Fruit fly (Drosophila melanogaster): ENCODE data around the gene CG17211.

Gene CG17211

DNA sequence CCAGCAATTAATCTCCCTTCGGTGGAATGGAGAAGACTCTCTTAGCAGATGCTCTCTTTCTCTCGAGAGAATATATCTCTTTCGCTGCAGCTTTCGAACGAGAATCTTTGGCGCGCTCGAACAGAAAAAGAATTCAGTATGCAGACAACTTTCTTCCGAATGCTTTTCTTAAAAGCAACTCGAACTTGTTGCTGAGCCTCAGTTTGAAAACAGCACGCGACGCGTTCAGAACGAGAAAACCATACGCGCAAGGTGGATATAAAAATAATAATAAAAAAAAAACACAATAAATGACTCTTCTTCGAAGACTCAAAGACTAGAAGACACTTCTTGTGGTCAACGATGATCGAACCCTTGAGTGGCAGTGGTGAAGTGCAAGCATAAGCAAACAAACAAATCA, at the start of gene CG17211:
TSS of gene CG17211 (plus strand) at position 202 of the 400 bp plus-strand sequence.
- TF ChIP-seq CG8478 (optimal IDR thresholded peaks at IDR 0.05) (no peak), CTCF (optimal IDR thresholded peaks at IDR 0.05) (no peak)

DNA sequence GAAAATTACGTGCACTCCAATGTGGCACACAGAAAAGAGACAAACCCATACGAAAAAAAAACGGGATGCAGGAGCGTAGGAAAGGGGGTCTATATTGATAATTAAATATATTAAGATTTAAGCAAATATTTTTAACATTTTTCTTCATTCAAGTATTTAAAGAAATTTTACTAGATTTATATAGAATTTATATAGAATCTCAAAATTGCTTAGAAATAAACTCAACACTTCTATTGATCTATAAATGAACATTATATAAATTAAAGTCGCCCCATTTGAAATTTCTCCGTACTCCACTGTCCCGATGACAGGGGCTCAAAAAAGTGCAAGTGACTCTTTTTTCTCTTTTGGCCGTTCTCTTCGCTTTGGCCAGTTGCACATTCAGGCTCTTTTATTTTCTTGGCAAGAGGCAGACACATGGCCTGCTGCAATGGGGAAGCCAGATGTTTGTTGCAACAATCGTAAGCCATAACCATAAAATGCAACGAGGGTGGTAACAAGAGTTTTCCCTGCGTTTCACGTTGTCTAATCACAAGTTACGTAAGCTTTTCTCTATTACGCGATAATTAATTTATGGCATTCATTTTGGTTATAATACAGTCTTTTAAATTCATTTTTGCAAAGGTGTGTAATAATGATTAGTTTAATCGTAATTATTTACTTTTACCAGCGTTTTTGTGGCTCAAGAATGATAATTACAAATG, 48.3 kb upstream of the CG17211 start:
- TF ChIP-seq CTCF (optimal IDR thresholded peaks at IDR 0.05), result no peak
- no peak for TF ChIP-seq CG8478 (optimal IDR thresholded peaks at IDR 0.05)

DNA sequence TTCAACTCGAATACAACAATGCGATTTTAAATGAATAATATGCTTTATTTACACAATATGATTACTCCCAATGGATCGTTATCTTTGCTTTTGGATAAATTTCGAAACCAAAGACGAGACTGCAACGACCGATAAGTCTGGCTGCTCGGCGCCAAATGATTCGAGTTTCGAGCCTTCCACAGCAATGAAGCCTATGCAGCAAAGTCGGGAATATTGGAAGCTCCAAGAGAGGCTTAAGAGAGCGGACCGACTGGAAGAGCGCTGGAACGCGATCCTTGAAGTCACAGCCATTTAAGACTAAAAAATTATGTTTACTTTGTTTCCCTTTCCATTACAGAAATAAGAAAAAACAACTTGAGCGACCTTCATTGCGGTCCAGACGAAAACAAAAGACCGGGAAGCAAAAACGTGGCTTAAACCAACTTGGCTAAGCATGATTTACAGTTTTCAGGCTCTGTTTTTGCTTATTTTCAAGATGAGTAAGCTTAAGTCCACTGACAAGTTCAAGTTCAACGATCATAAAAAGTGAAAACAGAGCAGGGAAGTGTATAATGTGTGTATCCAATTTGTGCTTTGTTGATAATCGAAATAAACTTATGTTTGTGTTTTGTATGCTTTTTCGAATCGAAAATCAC, 47.4 kb upstream of the CG17211 start, which contains the start of gene firl:
TSS of gene firl (minus strand) at position 159 of the 635 bp plus-strand sequence.
- no peak for TF ChIP-seq CG8478 (optimal IDR thresholded peaks at IDR 0.05)
- no peak for TF ChIP-seq CTCF (optimal IDR thresholded peaks at IDR 0.05)

DNA sequence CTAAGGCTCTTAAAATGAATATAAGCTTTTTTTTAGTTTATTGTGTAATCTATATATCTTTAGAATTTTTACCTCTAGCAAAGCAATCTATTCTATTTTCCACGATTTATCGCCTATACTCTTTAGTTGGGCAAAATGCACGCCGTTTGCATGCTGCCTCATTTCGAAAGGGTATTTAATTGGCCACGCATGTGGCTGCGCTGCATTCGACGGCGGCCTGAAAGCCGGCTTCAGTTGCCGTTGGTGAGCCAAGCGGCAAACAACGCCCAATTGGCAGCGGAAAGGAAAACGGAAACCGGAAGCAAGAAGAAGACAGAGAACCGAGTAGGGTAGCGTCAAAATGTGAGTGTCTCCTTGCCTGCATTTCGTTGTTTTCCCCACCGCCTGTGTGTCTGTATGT, 38.3 kb upstream of the CG17211 start, which contains the start of gene CG14947:
TSS of gene CG14947 (plus strand) at position 251 of the 400 bp plus-strand sequence.
- TF ChIP-seq CG8478 (optimal IDR thresholded peaks at IDR 0.05), result no peak
- TF ChIP-seq CTCF (optimal IDR thresholded peaks at IDR 0.05), result no peak

DNA sequence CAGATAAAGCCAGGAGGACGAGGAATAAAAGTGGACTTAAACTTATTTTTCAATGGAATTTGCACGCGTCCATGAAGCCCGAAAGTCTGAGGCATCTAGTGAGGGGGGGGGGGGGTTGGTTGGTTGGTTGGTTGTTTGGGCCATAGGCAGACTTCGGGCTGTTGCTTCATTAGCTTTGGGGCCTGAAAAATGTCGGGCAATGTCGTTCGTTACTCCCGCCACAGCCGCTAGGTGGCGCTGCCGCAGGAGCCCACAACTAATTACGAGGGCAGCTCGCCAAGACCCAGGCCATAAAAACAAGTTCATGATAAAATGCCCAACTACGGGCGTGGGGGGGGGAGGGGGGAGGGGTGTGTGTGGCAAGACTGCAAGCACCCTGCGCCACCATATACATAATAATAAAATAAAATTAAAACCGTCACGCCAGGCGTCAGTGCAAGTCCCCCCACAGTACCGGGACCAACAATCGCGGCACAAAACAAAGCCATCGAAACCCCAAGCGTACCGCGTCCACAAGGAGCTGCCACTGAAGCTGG, 36.0 kb upstream of the CG17211 start:
- TF ChIP-seq CG8478 (optimal IDR thresholded peaks at IDR 0.05), result no peak
- peak; percentile 73 to 77 for TF ChIP-seq CTCF (optimal IDR thresholded peaks at IDR 0.05)

DNA sequence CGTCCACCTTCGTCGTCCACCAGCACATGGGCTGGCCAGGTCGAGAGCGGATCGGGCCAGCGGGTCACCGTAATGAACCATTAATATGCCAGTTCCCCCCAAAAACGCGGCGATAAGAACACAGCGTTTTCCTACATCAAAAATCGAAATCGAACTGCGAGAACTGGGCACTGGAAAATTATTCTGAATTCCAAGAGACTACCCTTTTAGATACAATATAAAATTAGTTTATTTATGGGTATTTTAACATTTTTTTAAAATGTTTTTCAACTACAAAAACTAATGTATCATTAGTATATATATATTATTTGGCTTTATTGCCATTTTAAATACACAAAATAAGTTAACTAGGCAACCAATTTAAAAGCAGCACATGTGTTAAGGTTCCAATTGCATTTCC, 35.5 kb upstream of the CG17211 start:
- TF ChIP-seq CTCF (optimal IDR thresholded peaks at IDR 0.05), result no peak
- TF ChIP-seq CG8478 (optimal IDR thresholded peaks at IDR 0.05), result no peak

DNA sequence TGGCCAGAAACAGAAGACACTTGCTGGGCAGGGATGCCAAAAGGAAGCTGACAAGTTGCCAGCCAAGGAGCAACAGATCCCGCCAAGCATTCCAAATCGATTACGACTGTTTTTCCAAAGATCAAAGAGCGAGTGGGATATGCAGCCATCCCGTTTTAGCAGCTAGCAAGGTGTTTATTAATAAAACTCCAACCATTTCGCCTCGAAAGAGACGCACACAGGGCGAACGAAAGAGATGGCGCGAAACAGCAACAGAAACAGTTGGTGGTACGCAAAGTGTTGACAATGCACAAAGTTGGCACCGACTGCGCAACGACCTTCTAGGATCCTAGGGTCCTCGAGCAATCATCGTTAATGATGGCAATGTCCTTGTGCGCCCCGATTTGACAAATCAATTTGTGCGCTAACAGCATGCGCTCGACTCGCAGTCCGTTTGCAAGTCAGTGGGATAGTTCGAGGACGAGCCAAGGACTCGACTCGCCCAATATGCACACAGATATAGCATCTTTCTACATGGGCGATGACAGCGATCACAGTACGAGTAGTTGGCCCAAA, 34.3 kb upstream of the CG17211 start:
- TF ChIP-seq CTCF (optimal IDR thresholded peaks at IDR 0.05) (no peak), CG8478 (optimal IDR thresholded peaks at IDR 0.05) (no peak)

DNA sequence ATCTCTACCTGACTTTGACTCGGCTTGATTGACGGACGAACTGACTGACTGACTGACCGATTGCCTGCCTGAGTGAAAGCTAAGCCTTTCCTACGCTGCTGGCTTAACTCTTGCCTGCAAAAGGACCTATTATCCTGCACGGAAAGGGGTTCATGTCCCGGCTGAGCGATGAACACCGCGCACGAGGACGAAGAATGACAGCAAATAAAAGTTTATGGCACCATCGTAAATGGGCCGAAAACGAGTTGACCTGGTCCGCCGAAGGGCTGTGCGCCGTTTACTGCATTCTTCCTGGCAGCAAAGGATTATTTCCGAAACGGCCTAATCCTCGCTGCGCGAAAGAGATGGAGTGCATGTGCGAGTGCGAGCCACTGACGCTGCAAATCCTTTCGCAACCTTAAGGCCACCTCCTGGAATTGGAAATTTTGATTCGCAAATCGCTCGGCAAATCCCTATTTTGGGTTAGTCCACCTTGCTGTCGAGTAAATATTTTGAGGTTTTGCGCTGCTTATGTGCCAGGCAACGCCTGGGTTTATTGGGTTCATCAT, 33.0 kb upstream of the CG17211 start:
- TF ChIP-seq CTCF (optimal IDR thresholded peaks at IDR 0.05), result no peak

DNA sequence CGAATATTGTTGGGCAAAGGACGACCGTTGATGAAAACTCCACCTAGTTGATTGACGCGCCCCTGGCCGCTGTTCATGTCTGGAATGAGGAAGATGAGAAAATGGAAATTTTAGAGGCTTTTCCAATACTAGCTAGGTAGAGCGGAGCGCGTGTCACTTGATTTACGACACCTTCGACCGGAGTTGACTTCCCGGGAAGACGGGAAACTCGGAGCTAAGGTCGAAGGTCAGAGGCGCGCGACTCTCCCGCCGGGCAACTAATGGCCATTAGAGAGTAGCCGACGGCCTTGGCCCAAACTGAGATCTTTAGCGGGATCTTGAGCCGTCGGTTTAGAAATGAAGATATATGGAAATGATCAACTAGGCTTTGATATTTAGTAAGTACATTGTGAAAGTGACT, 29.1 kb upstream of the CG17211 start:
- TF ChIP-seq CG8478 (optimal IDR thresholded peaks at IDR 0.05) (no peak), CTCF (optimal IDR thresholded peaks at IDR 0.05) (no peak)

DNA sequence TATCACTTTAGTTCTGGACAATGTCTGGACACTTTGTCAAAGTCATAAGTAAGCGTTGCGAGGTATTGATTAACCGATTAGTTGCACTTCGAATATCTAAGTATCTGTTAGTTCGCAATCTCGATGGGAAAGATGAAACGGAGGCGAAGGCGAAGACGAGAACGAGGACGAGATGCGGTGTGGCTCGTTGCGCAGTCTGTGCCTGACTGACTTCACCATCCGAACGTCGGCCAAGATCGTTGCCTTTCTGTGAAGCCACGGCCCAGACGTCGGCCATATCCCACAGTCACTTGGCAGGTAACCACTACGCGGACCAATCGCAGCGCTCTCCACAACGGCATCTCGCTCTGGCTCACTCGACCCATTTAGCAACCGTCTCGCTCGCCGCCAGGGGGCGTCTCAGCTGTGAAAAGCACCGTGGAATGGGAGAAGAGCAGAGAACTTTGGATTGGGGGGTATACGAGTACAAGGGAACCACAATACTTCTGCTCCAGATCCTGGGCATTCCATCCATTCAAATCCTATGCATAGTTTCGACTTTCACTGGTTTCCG, 28.5 kb upstream of the CG17211 start, which contains the start of gene prd:
TSS of gene prd (minus strand) at position 209 of the 553 bp plus-strand sequence.
- TF ChIP-seq CG8478 (optimal IDR thresholded peaks at IDR 0.05), result no peak
- peak; percentile 80 to 85 for TF ChIP-seq CTCF (optimal IDR thresholded peaks at IDR 0.05)

DNA sequence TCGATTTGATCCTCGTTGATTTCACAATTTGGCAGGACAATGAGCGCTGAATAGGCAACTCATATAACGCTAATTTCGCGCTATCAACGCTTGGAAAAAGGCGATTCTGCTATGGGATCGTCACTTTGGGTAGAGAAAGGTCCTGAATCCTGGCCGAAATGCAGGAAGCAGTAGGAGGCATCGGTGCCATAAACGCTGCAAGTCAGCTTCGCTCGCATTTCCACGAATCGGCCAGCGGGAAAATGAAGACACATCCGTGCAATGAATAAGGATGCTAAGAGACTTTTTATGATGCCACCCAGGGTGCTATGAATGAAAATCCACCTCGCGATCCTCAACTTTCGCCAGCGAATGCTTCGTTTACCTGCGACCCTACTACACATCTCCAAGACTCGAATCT, 26.7 kb upstream of the CG17211 start:
- TF ChIP-seq CG8478 (optimal IDR thresholded peaks at IDR 0.05), result no peak
- TF ChIP-seq CTCF (optimal IDR thresholded peaks at IDR 0.05), result no peak

DNA sequence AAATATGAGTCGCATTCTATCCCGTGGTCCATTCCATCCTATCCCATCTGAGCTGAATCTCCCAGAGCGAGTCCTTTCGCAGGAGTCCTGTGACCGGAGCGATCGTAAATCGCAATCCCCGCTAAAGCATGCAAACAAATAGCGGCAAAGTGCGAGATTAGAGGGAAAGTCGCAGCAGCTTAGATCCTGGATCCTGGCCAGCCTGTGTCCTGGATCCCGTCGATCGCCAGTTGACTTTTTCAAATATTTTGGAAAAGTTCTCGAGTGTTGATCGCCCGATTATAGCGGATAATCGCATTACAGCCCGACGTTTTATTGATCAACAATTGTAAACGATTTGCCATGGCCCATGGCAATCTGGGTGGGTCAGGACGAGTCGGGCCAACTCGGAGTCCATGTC, 25.0 kb upstream of the CG17211 start:
- TF ChIP-seq CTCF (optimal IDR thresholded peaks at IDR 0.05), result no peak

DNA sequence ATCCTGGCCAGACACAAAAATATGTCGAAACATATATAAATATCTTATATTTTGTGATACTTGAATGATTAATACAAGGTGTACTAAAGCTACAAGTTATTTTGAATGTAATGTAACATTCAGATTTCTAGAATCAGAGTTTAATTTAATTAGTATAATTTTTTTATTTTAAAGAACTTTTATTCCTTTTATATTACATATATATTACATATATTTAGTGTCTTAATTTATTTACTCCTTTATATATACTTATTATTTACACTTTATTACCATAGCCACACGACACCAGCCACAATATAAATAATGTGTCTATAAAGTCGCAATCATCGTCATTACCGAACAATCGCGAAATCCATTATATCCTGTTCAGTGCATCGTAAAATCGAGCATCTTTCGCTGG, 22.6 kb upstream of the CG17211 start, which contains the start of gene Pex19:
TSS of gene Pex19 (plus strand) at position 301 of the 400 bp plus-strand sequence.
- TF ChIP-seq CG8478 (optimal IDR thresholded peaks at IDR 0.05) (no peak), CTCF (optimal IDR thresholded peaks at IDR 0.05) (no peak)

DNA sequence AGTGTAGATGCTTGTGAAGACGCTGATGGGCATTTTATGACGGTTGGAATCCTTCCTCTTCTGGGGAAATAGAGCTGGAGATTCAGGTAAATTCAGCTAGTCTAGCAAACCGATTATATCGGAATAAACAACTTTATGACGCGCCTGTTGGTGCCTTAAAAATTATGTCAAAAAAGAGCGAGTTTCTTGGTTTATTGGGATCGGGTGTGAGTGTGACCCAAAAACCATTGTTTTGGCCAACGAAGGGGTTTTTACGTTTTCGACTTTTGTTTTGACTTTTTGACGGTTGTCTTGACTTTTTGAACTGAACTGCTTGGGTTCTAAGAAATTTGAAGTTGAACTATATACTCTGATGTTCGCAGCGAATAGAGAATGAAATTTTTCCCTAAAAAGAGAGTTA, 22.1 kb upstream of the CG17211 start:
- TF ChIP-seq CG8478 (optimal IDR thresholded peaks at IDR 0.05), result no peak
- no peak for TF ChIP-seq CTCF (optimal IDR thresholded peaks at IDR 0.05)

DNA sequence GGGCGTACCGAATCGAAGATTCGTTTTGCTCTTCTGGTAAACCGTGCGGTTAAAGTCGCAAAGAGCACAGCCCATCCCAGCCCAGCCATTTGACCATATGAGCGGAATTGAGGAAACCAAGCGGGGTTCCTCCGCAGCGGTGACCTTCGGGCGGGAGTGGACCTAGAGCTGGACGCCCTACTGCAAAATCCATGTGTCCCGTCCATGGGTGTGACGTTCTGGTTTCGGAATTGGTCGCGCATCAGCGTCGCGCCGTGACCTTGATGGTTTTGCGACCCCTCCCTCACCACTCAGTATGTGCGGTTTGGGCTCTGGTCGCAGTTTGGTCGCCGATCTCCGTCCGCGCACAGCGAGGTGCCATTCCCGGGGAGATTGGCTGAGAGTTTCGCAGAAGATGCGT, 21.4 kb upstream of the CG17211 start:
- TF ChIP-seq CTCF (optimal IDR thresholded peaks at IDR 0.05) (no peak), CG8478 (optimal IDR thresholded peaks at IDR 0.05) (no peak)

Measured in S2 (cell line).